Worm (Caenorhabditis elegans) whole organism, mixed stage, embryonic: ENCODE data around the gene C02F5.2.

ENCODE experiments used
- M03D4.4 ChIP-seq: sonication (generic microtip); optimal IDR thresholded peaks from 2 replicates; lab custom pipeline; 2017; ENCODE audit warnings: mild to moderate bottlenecking, missing genetic modification characterization, missing compliant biosample characterization
- bed-3 ChIP-seq: fragments of 200-800 bp; sonication (Bioruptor generic); optimal IDR thresholded peaks from 3 replicates; lab custom pipeline; 2018; ENCODE audit warnings: mild to moderate bottlenecking, missing genetic modification characterization, moderate library complexity, missing compliant biosample characterization
- blmp-1 ChIP-seq: fragments of 150-350 bp; optimal IDR thresholded peaks from 2 replicates; lab custom pipeline; 2014; ENCODE audit warnings: missing biosample characterization, missing genetic modification characterization
- ceh-39 ChIP-seq: fragments of 150-350 bp; optimal IDR thresholded peaks from 2 replicates; lab custom pipeline; 2014; ENCODE audit warnings: missing biosample characterization, missing genetic modification characterization
- ceh-43 ChIP-seq: fragments of 200-800 bp; sonication (Bioruptor generic); optimal IDR thresholded peaks from 2 replicates; lab custom pipeline; 2018; ENCODE audit warnings: mild to moderate bottlenecking, missing genetic modification characterization, moderate library complexity, missing compliant biosample characterization
- ceh-83 ChIP-seq: fragments of 200-800 bp; sonication (Bioruptor generic); optimal IDR thresholded peaks from 2 replicates; lab custom pipeline; 2018; ENCODE audit warnings: mild to moderate bottlenecking, missing genetic modification characterization, missing compliant biosample characterization
- ces-1 ChIP-seq: fragments of 150-350 bp; optimal IDR thresholded peaks from 2 replicates; lab custom pipeline; 2014; ENCODE audit warnings: missing biosample characterization, missing genetic modification reagents, missing genetic modification characterization
- cnd-1 ChIP-seq: fragments of 200-800 bp; sonication (Bioruptor generic); optimal IDR thresholded peaks from 2 replicates; lab custom pipeline; 2018; ENCODE audit warnings: mild to moderate bottlenecking, missing genetic modification characterization, missing compliant biosample characterization
- drap-1 ChIP-seq: fragments of 200-800 bp; sonication (Bioruptor generic); optimal IDR thresholded peaks from 3 replicates; lab custom pipeline; 2018; ENCODE audit warnings: mild to moderate bottlenecking, missing genetic modification characterization, missing compliant biosample characterization
- elt-1 ChIP-seq: sonication (generic microtip); optimal IDR thresholded peaks from 2 replicates; lab custom pipeline; 2017; ENCODE audit warnings: missing genetic modification characterization, mild to moderate bottlenecking, missing compliant biosample characterization, antibody characterized with exemption, moderate library complexity, borderline replicate concordance; ENCODE audit not compliant: insufficient read depth
- elt-3 ChIP-seq: fragments of 150-350 bp; optimal IDR thresholded peaks from 2 replicates; lab custom pipeline; 2014; ENCODE audit warnings: missing biosample characterization, missing genetic modification characterization
- flh-1 ChIP-seq: fragments of 200-800 bp; sonication (Bioruptor generic); optimal IDR thresholded peaks from 2 replicates; lab custom pipeline; 2018; ENCODE audit warnings: mild to moderate bottlenecking, missing genetic modification characterization, moderate library complexity, missing compliant biosample characterization
- hlh-1 ChIP-seq: fragments of 150-350 bp; optimal IDR thresholded peaks from 2 replicates; lab custom pipeline; 2014; ENCODE audit warnings: missing biosample characterization, missing genetic modification reagents, missing genetic modification characterization
- lin-13 ChIP-seq: fragments of 150-350 bp; optimal IDR thresholded peaks from 2 replicates; lab custom pipeline; 2014; ENCODE audit warnings: missing biosample characterization, missing genetic modification characterization
- lsy-2 ChIP-seq: fragments of 150-350 bp; optimal IDR thresholded peaks from 2 replicates; lab custom pipeline; 2014; ENCODE audit warnings: missing biosample characterization, missing genetic modification characterization
- mab-5 ChIP-seq: fragments of 150-350 bp; optimal IDR thresholded peaks from 2 replicates; lab custom pipeline; 2014; ENCODE audit warnings: missing biosample characterization, missing genetic modification characterization
- mep-1 ChIP-seq: fragments of 150-350 bp; optimal IDR thresholded peaks from 2 replicates; lab custom pipeline; 2017; ENCODE audit warnings: missing biosample characterization, missing genetic modification reagents, missing genetic modification characterization, inconsistent platforms
- mls-2 ChIP-seq: sonication (generic microtip); optimal IDR thresholded peaks from 2 replicates; lab custom pipeline; 2016; ENCODE audit warnings: mild to moderate bottlenecking, missing genetic modification characterization, moderate library complexity, missing compliant biosample characterization
- nhr-12 ChIP-seq: fragments of 150-350 bp; optimal IDR thresholded peaks from 2 replicates; lab custom pipeline; 2014; ENCODE audit warnings: missing biosample characterization, missing genetic modification characterization
- nhr-2 ChIP-seq: fragments of 150-350 bp; optimal IDR thresholded peaks from 2 replicates; lab custom pipeline; 2014; ENCODE audit warnings: missing biosample characterization, missing genetic modification characterization
- nhr-237 ChIP-seq: fragments of 150-350 bp; optimal IDR thresholded peaks from 2 replicates; lab custom pipeline; 2014; ENCODE audit warnings: missing biosample characterization, missing genetic modification characterization
- nhr-28 ChIP-seq: fragments of 150-350 bp; optimal IDR thresholded peaks from 2 replicates; lab custom pipeline; 2014; ENCODE audit warnings: missing biosample characterization, missing genetic modification characterization
- nhr-76 ChIP-seq: sonication (generic microtip); optimal IDR thresholded peaks from 2 replicates; lab custom pipeline; 2017; ENCODE audit warnings: missing biosample characterization, missing genetic modification characterization
- pha-4 ChIP-seq: fragments of 150-350 bp; optimal IDR thresholded peaks from 2 replicates; lab custom pipeline; 2018; ENCODE audit warnings: missing biosample characterization, missing genetic modification reagents, missing genetic modification characterization
- sem-2 ChIP-seq: fragments of 200-800 bp; sonication (Bioruptor generic); optimal IDR thresholded peaks from 2 replicates; lab custom pipeline; 2018; ENCODE audit warnings: mild to moderate bottlenecking, missing genetic modification characterization, missing compliant biosample characterization
- snpc-4 ChIP-seq: fragments of 150-350 bp; optimal IDR thresholded peaks from 2 replicates; lab custom pipeline; 2014; ENCODE audit warnings: missing biosample characterization, missing genetic modification characterization
- sptf-1 ChIP-seq: sonication (generic microtip); optimal IDR thresholded peaks from 2 replicates; lab custom pipeline; 2017; ENCODE audit warnings: mild to moderate bottlenecking, missing genetic modification characterization, moderate library complexity, missing compliant biosample characterization
- tbx-8 ChIP-seq: fragments of 200-800 bp; sonication (Bioruptor generic); optimal IDR thresholded peaks from 2 replicates; lab custom pipeline; 2018; ENCODE audit warnings: mild to moderate bottlenecking, missing genetic modification characterization, moderate library complexity, missing compliant biosample characterization
- unc-120 ChIP-seq: sonication (generic microtip); optimal IDR thresholded peaks from 2 replicates; lab custom pipeline; 2017; ENCODE audit warnings: missing genetic modification characterization, missing compliant biosample characterization; ENCODE audit not compliant: poor library complexity, severe bottlenecking
- unc-39 ChIP-seq: fragments of 150-350 bp; optimal IDR thresholded peaks from 2 replicates; lab custom pipeline; 2014; ENCODE audit warnings: missing biosample characterization, missing genetic modification characterization
- unc-62 ChIP-seq: fragments of 150-350 bp; optimal IDR thresholded peaks from 2 replicates; lab custom pipeline; 2014; ENCODE audit warnings: missing biosample characterization, missing genetic modification reagents, missing genetic modification characterization
- zip-8 ChIP-seq: fragments of 150-350 bp; optimal IDR thresholded peaks from 2 replicates; lab custom pipeline; 2014; ENCODE audit warnings: missing biosample characterization, missing genetic modification characterization
- ztf-11 ChIP-seq: fragments of 150-350 bp; optimal IDR thresholded peaks from 2 replicates; lab custom pipeline; 2014; ENCODE audit warnings: missing biosample characterization, missing genetic modification characterization

Gene C02F5.2

DNA sequence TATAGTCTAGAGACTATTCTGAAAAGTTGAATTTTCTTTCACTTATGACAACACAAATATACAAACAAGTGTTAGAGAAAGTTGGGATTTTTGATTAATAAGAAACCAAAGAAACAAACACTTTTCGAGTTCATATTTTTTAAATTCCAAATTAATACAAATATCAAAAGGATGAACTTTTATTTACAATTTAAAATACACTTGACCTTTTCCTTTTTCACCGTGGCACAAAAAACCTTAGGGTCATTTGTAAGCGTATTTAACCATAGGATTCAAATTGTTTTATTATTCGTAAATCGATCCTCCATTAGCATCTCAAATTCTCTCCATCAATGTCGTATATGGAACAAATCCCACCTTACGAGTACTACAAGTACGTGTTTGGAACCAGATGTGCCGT is 13.5 kb upstream of the C02F5.2 start, which contains the start of gene C02F5.5:
Gene C02F5.5, plus strand, starts transcription at position 301 of the 400 bp plus-strand sequence.
- TF ChIP-seq lsy-2 (tag; lab: Kevin White, UChicago) (no peak), unc-120 (tag; lab: Kevin White, UChicago) (no peak), bed-3 (no peak), nhr-2 (tag; lab: Kevin White, UChicago) (no peak), pha-4 (tag; lab: Kevin White, UChicago) (no peak), ces-1 (no peak), mab-5 (no peak), tbx-8 (GFP tag; lab: Kevin White, UChicago) (no peak), M03D4.4 (no peak), hlh-1 (tag; lab: Kevin White, UChicago) (no peak), flh-1 (GFP tag; lab: Kevin White, UChicago) (no peak), drap-1 (GFP tag; lab: Kevin White, UChicago) (no peak), blmp-1 (tag; lab: Kevin White, UChicago) (no peak), lin-13 (tag; lab: Kevin White, UChicago) (no peak), mep-1 (tag; lab: Kevin White, UChicago) (no peak), sem-2 (GFP tag; lab: Kevin White, UChicago) (no peak), elt-3 (tag; lab: Kevin White, UChicago) (no peak), ztf-11 (no peak)
- TF ChIP-seq, all 35 proteins: peak for 0

ce11 chrIII:8237827-8238226 is 11.6 kb upstream of the C02F5.2 start, which contains the start of gene tsp-2:
tsp-2 (minus strand) TSS chrIII:8237935.
- no peak for TF ChIP-seq M03D4.4
- no peak for TF ChIP-seq ceh-43 (GFP tag; lab: Kevin White, UChicago)

DNA sequence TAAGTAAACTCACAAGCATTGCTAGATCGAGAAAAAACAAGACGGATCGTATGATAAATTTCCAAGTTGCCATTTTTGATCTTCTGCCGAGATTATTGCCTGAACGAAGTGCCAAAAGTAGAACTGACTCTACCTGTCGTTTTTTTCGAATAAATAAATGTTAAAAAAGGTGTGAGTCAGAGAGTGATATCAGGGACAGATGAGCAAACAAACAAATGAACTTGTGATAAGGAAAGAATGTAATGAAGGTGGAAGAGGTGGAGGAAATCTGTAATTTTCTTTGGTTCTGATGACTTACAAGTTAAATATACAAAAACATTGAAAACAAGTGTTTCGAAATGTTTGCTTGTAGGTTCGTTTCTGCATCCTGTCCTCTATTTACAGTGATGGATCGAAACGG is 10.1 kb upstream of the C02F5.2 start, which contains the start of gene tsp-1:
Gene tsp-1, minus strand, starts transcription at position 99 of the 400 bp plus-strand sequence.
- TF ChIP-seq cnd-1 (tag; lab: Kevin White, UChicago) (no peak), tbx-8 (GFP tag; lab: Kevin White, UChicago) (no peak), ceh-83 (GFP tag; lab: Kevin White, UChicago) (no peak), elt-3 (tag; lab: Kevin White, UChicago) (no peak), mls-2 (no peak), mab-5 (no peak), ces-1 (no peak), sptf-1 (tag; lab: Kevin White, UChicago) (no peak), ceh-39 (no peak), unc-62 (no peak), unc-39 (no peak), zip-8 (tag; lab: Kevin White, UChicago) (no peak), nhr-12 (tag; lab: Kevin White, UChicago) (no peak), pha-4 (tag; lab: Kevin White, UChicago) (no peak), nhr-237 (tag; lab: Kevin White, UChicago) (no peak)

DNA sequence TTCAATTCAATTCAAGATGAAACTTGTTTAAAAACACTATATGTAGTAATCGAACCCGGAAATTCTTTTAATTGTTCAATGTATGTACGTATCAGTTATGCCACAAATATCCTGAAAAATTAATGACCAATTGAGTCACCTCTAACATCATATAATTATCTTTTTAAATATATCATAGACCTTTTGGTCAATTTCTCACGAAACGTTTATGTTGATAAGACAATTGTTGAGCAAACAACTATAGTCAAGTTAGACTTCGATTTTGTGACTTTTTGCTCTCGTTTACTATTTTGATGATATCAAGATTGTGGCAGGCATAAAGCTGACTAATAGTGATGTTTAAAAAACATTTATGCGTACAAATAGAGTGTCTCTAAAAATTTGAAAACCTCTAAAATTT is 9.2 kb upstream of the C02F5.2 start:
- no peak for TF ChIP-seq pha-4 (tag; lab: Kevin White, UChicago)
- no peak for TF ChIP-seq nhr-2 (tag; lab: Kevin White, UChicago)
- no peak for TF ChIP-seq sem-2 (GFP tag; lab: Kevin White, UChicago)
- TF ChIP-seq nhr-28 (tag; lab: Kevin White, UChicago) = no peak
- no peak for TF ChIP-seq unc-120 (tag; lab: Kevin White, UChicago)

ce11 chrIII:8240948-8241347 is 8.5 kb upstream of the C02F5.2 start:
- no peak for TF ChIP-seq lsy-2 (tag; lab: Kevin White, UChicago)
- no peak for TF ChIP-seq M03D4.4
- TF ChIP-seq tbx-8 (GFP tag; lab: Kevin White, UChicago) = no peak
- no peak for TF ChIP-seq elt-1
- TF ChIP-seq ces-1 = no peak
- TF ChIP-seq unc-120 (tag; lab: Kevin White, UChicago) = no peak
- TF ChIP-seq nhr-237 (tag; lab: Kevin White, UChicago) = no peak
- TF ChIP-seq flh-1 (GFP tag; lab: Kevin White, UChicago) = no peak
- TF ChIP-seq sem-2 (GFP tag; lab: Kevin White, UChicago) = no peak
- TF ChIP-seq nhr-12 (tag; lab: Kevin White, UChicago) = no peak
- TF ChIP-seq zip-8 (tag; lab: Kevin White, UChicago) = no peak
- no peak for TF ChIP-seq mab-5
- no peak for TF ChIP-seq cnd-1 (tag; lab: Kevin White, UChicago)
- no peak for TF ChIP-seq snpc-4 (tag; lab: Kevin White, UChicago)
- TF ChIP-seq nhr-76 (tag; lab: Kevin White, UChicago) = no peak
- no peak for TF ChIP-seq bed-3
- TF ChIP-seq elt-3 (tag; lab: Kevin White, UChicago) = no peak
- TF ChIP-seq mls-2 = no peak
- no peak for TF ChIP-seq lin-13 (tag; lab: Kevin White, UChicago)
- no peak for TF ChIP-seq unc-62
- TF ChIP-seq, all 35 proteins: peak for 0
